Fruit fly (Drosophila melanogaster) whole organism, prepupa: ENCODE results near the gene CG7966.

Source experiments
- Blimp-1 ChIP-seq: fragments of 200-800 bp; sonication (Bioruptor generic); optimal IDR thresholded peaks from 3 replicates; lab custom pipeline; 2017; ENCODE audit warnings: missing biosample characterization, missing genetic modification characterization, mild to moderate bottlenecking, moderate library complexity, missing genetic modification reagents
- CG10631 ChIP-seq: fragments of 200-800 bp; sonication (Bioruptor generic); optimal IDR thresholded peaks from 2 replicates; lab custom pipeline; 2016; ENCODE audit warnings: missing biosample characterization, missing genetic modification characterization
- CG10669 ChIP-seq: fragments of 200-800 bp; sonication (Bioruptor generic); optimal IDR thresholded peaks from 3 replicates; lab custom pipeline; 2018; ENCODE audit warnings: missing biosample characterization, mild to moderate bottlenecking, missing genetic modification characterization, moderate library complexity
- CG11294 ChIP-seq: fragments of 200-800 bp; sonication (Bioruptor generic); IDR thresholded peaks from 2 replicates; pipeline ENCODE4 v1.3.6; 2022; ENCODE audit warnings: missing biosample characterization, missing genetic modification characterization
- CG11902 ChIP-seq: fragments of 200-800 bp; sonication (Bioruptor generic); optimal IDR thresholded peaks from 3 replicates; lab custom pipeline; 2016; ENCODE audit warnings: missing biosample characterization, missing genetic modification characterization
- CG15336 ChIP-seq: fragments of 200-800 bp; sonication (Bioruptor generic); IDR thresholded peaks from 2 replicates; pipeline ENCODE4 v1.3.6; 2022; ENCODE audit warnings: missing biosample characterization, missing genetic modification characterization
- CG1621 ChIP-seq: fragments of 200-800 bp; sonication (Bioruptor generic); optimal IDR thresholded peaks from 3 replicates; lab custom pipeline; 2018; ENCODE audit warnings: missing biosample characterization, mild to moderate bottlenecking, missing genetic modification characterization
- CG16779 ChIP-seq: fragments of 200-800 bp; sonication (Bioruptor generic); optimal IDR thresholded peaks from 3 replicates; lab custom pipeline; 2017; ENCODE audit warnings: missing biosample characterization, mild to moderate bottlenecking, missing genetic modification characterization
- CG31627 ChIP-seq: fragments of 200-800 bp; sonication (Bioruptor generic); optimal IDR thresholded peaks from 3 replicates; lab custom pipeline; 2016; ENCODE audit warnings: missing biosample characterization, missing genetic modification characterization
- CG32006 ChIP-seq: fragments of 200-800 bp; sonication (Bioruptor generic); optimal IDR thresholded peaks from 3 replicates; lab custom pipeline; 2017; ENCODE audit warnings: missing biosample characterization, mild to moderate bottlenecking, missing genetic modification characterization
- CG4318 ChIP-seq: fragments of 200-800 bp; sonication (Bioruptor generic); optimal IDR thresholded peaks from 3 replicates; lab custom pipeline; 2017; ENCODE audit warnings: missing biosample characterization, mild to moderate bottlenecking, missing genetic modification characterization
- CG6854 ChIP-seq: fragments of 200-800 bp; sonication (Bioruptor generic); optimal IDR thresholded peaks from 2 replicates; lab custom pipeline; 2017; ENCODE audit warnings: missing biosample characterization, mild to moderate bottlenecking, missing genetic modification characterization
- CG7368 ChIP-seq: fragments of 200-800 bp; sonication (Bioruptor generic); optimal IDR thresholded peaks from 3 replicates; lab custom pipeline; 2016; ENCODE audit warnings: missing biosample characterization, missing genetic modification characterization
- CG8119 ChIP-seq: fragments of 200-800 bp; sonication (Bioruptor generic); IDR thresholded peaks from 3 replicates; pipeline ENCODE4 v1.3.6; 2022; ENCODE audit warnings: missing biosample characterization, missing genetic modification characterization
- CG8319 ChIP-seq: fragments of 200-800 bp; sonication (Bioruptor generic); optimal IDR thresholded peaks from 3 replicates; lab custom pipeline; 2016; ENCODE audit warnings: missing biosample characterization, missing genetic modification characterization
- CG8632 ChIP-seq: fragments of 200-800 bp; sonication (Bioruptor generic); optimal IDR thresholded peaks from 3 replicates; lab custom pipeline; 2016; ENCODE audit warnings: missing biosample characterization, missing genetic modification characterization
- Eip78C ChIP-seq: fragments of 200-800 bp; sonication (Bioruptor generic); peaks from one replicate; lab custom pipeline; 2016; ENCODE audit warnings: missing biosample characterization, missing genetic modification characterization
- Eip93F ChIP-seq: fragments of 200-800 bp; sonication (Bioruptor generic); optimal IDR thresholded peaks from 2 replicates; lab custom pipeline; 2016; ENCODE audit warnings: missing biosample characterization, mild to moderate bottlenecking, missing genetic modification characterization
- Ets21C ChIP-seq: fragments of 200-800 bp; sonication (Bioruptor generic); optimal IDR thresholded peaks from 3 replicates; lab custom pipeline; 2016; ENCODE audit warnings: missing biosample characterization, missing genetic modification characterization
- Ets96B ChIP-seq: fragments of 200-800 bp; optimal IDR thresholded peaks from 2 replicates; lab custom pipeline; 2019; ENCODE audit warnings: missing biosample characterization, mild to moderate bottlenecking, missing genetic modification characterization, moderate library complexity
- Hr38 ChIP-seq: sonication (Bioruptor generic); optimal IDR thresholded peaks from 2 replicates; lab custom pipeline; 2016; ENCODE audit warnings: missing biosample characterization, missing genetic modification characterization
- Hr39 ChIP-seq: fragments of 200-800 bp; sonication (Bioruptor generic); optimal IDR thresholded peaks from 2 replicates; lab custom pipeline; 2016; ENCODE audit warnings: missing biosample characterization, missing genetic modification characterization
- OdsH ChIP-seq: fragments of 200-800 bp; sonication (Bioruptor generic); optimal IDR thresholded peaks from 3 replicates; lab custom pipeline; 2016; ENCODE audit warnings: missing biosample characterization, missing genetic modification characterization
- Smox ChIP-seq: fragments of 200-800 bp; sonication (Bioruptor generic); optimal IDR thresholded peaks from 3 replicates; lab custom pipeline; 2016; ENCODE audit warnings: missing biosample characterization, missing genetic modification characterization
- Sox102F ChIP-seq: fragments of 200-800 bp; sonication (Bioruptor generic); optimal IDR thresholded peaks from 2 replicates; lab custom pipeline; 2016; ENCODE audit warnings: missing biosample characterization, mild to moderate bottlenecking, missing genetic modification characterization
- Sox14 ChIP-seq: fragments of 200-800 bp; sonication (Bioruptor generic); optimal IDR thresholded peaks from 3 replicates; lab custom pipeline; 2016; ENCODE audit warnings: missing biosample characterization, missing genetic modification characterization
- dac ChIP-seq: fragments of 200-800 bp; sonication (Bioruptor generic); optimal IDR thresholded peaks from 2 replicates; lab custom pipeline; 2017; ENCODE audit warnings: missing biosample characterization, mild to moderate bottlenecking, missing genetic modification characterization
- dsx ChIP-seq: fragments of 200-800 bp; optimal IDR thresholded peaks from 3 replicates; lab custom pipeline; 2019; ENCODE audit warnings: missing biosample characterization, mild to moderate bottlenecking, missing genetic modification characterization, moderate library complexity; ENCODE audit not compliant: poor library complexity, severe bottlenecking
- eg ChIP-seq: fragments of 200-800 bp; sonication (Bioruptor generic); IDR thresholded peaks from 3 replicates; pipeline ENCODE4 v1.3.6; 2022; ENCODE audit warnings: missing biosample characterization, missing genetic modification characterization
- fd85E ChIP-seq: fragments of 200-800 bp; sonication (Bioruptor generic); optimal IDR thresholded peaks from 3 replicates; lab custom pipeline; 2016; ENCODE audit warnings: missing biosample characterization, missing genetic modification characterization
- lz ChIP-seq: fragments of 200-800 bp; sonication (Bioruptor generic); optimal IDR thresholded peaks from 3 replicates; lab custom pipeline; 2016; ENCODE audit warnings: missing biosample characterization, missing genetic modification characterization
- pdm3 ChIP-seq: fragments of 200-800 bp; sonication (Bioruptor generic); optimal IDR thresholded peaks from 3 replicates; lab custom pipeline; 2016; ENCODE audit warnings: missing biosample characterization, missing genetic modification characterization
- salr ChIP-seq, 2 experiments: fragments of 200-800 bp; sonication (Bioruptor generic); optimal IDR thresholded peaks; 3 replicates each; lab custom pipeline; 2016 to 2018; ENCODE audit warnings: missing biosample characterization in 2 of 2, missing genetic modification characterization in 2 of 2, mild to moderate bottlenecking in 1 of 2
- spab ChIP-seq: fragments of 200-800 bp; sonication (Bioruptor generic); optimal IDR thresholded peaks from 2 replicates; lab custom pipeline; 2017; ENCODE audit warnings: missing biosample characterization, mild to moderate bottlenecking, missing genetic modification characterization, missing genetic modification reagents
- ss ChIP-seq, 2 experiments: fragments of 200-800 bp; sonication (Bioruptor generic); optimal IDR thresholded peaks; 2 replicates in 1 of 2; 3 replicates in 1 of 2; lab custom pipeline; 2017 to 2018; ENCODE audit warnings: mild to moderate bottlenecking in 2 of 2, missing biosample characterization in 2 of 2, missing genetic modification characterization in 2 of 2, moderate library complexity in 1 of 2
- svp ChIP-seq: fragments of 200-800 bp; sonication (Bioruptor generic); peaks from one replicate; lab custom pipeline; 2016; ENCODE audit warnings: missing biosample characterization, missing genetic modification characterization
- topi ChIP-seq: fragments of 200-800 bp; sonication (Bioruptor generic); optimal IDR thresholded peaks from 3 replicates; lab custom pipeline; 2016; ENCODE audit warnings: missing biosample characterization, missing genetic modification characterization
- vri ChIP-seq: fragments of 200-800 bp; sonication (Bioruptor generic); optimal IDR thresholded peaks from 3 replicates; lab custom pipeline; 2016; ENCODE audit warnings: missing biosample characterization, mild to moderate bottlenecking, missing genetic modification characterization

The CG7966 gene

DNA sequence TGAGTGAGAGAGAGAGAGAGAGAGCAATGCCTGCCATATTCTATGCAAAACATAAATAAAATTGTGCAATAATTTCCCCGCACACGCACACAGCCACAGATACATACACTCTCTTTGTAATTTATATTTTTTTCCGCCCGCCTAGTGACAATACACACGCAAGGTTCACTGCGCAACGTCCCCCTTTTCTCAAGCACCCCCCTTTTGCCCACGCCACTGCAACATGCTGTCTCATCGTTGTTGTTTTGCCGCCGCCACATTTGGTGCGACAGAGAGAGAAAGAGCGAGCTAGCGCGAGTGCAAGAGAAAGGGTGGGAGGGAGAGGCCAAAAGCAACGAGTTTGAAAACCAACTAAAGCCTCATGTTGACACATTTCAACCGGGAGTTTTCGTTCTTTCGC, 38.9 kb downstream of the CG7966 start (continued):
- TF ChIP-seq Ets21C (peak; percentile 67), CG4318 (no peak), spab (GFP tag; lab: Kevin White, UChicago) (peak; percentile 47), CG15336 (no peak; the same call in 1 of the 2 replicates), dsx (GFP tag; lab: Kevin White, UChicago) (peak; percentile 48), vri (GFP tag; lab: Kevin White, UChicago) (peak; percentile 86), Smox (GFP tag; lab: Kevin White, UChicago) (peak; percentile 68), CG11294 (GFP tag; lab: Robert Waterston, UW) (peak; percentile 51), Eip78C (GFP tag; lab: Kevin White, UChicago) (peak; percentile 92), OdsH (GFP tag; lab: Kevin White, UChicago) (peak; percentile 77), Sox102F (GFP tag; lab: Kevin White, UChicago) (peak; percentile 71), dac (GFP tag; lab: Kevin White, UChicago) (peak; percentile 77), Ets96B (tag; lab: Kevin White, UChicago) (peak; percentile 63), CG1621 (tag; lab: Kevin White, UChicago) (peak; percentile 63), Hr38 (GFP tag; lab: Kevin White, UChicago) (no peak), CG8319 (peak; percentile 63), CG31627 (peak; percentile 80), CG32006 (GFP tag; lab: Kevin White, UChicago) (peak; percentile 77), CG7368 (peak; percentile 74)

DNA sequence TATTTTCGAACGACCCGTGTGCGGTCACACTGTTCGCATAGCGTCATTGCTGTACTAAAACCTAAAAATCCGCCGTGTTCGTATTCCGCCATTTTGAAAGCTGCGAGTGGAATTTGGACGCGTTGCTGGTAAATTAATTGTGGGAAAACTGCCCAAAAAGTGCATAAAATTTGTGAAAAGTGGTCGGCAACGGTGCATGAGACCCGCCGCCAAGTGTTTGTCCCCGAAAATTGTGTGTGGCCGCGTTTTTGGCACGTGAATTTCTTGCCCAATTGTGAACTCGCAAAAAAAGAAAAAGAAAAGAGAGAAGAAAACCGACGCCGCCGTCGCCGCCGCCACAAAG, 39.7 kb downstream of the CG7966 start, which contains the start of gene CtBP:
CtBP (plus strand) TSS at position 29 of the 343 bp plus-strand sequence.
- TF ChIP-seq dac (GFP tag; lab: Kevin White, UChicago), result no peak
- no peak for TF ChIP-seq Eip93F (GFP tag; lab: Kevin White, UChicago)
- TF ChIP-seq CG7368, result no peak
- TF ChIP-seq CG6854, result peak; percentile 40
- TF ChIP-seq eg (GFP tag; lab: Robert Waterston, UW), result no peak
- TF ChIP-seq CG4318, result no peak
- TF ChIP-seq CG10669 (GFP tag; lab: Kevin White, UChicago), result no peak
- TF ChIP-seq Smox (GFP tag; lab: Kevin White, UChicago), result no peak
- no peak for TF ChIP-seq topi (GFP tag; lab: Kevin White, UChicago)
- 0 out of 3 replicates have a peak, but pooled peaks have one; percentile 26 for TF ChIP-seq CG8119 (GFP tag; lab: Robert Waterston, UW)
- peak; percentile 15 for TF ChIP-seq CG16779
- no peak for TF ChIP-seq CG8632 (GFP tag; lab: Kevin White, UChicago)
- TF ChIP-seq lz (GFP tag; lab: Kevin White, UChicago), result no peak
- no peak for TF ChIP-seq pdm3 (GFP tag; lab: Kevin White, UChicago)
- TF ChIP-seq Hr39 (GFP tag; lab: Kevin White, UChicago), result no peak
- peak in 1 of 2 experiments; percentile 31 for TF ChIP-seq ss (GFP tag; optimal IDR thresholded peaks at IDR 0.05; lab: Kevin White, UChicago)
- TF ChIP-seq Ets96B (tag; lab: Kevin White, UChicago), result no peak
- TF ChIP-seq Sox14 (GFP tag; lab: Kevin White, UChicago), result no peak
- no peak for TF ChIP-seq salr (GFP tag; optimal IDR thresholded peaks at IDR 0.05; lab: Kevin White, UChicago)
- TF ChIP-seq Eip78C (GFP tag; lab: Kevin White, UChicago), result no peak
- peak; percentile 92 for TF ChIP-seq CG1621 (tag; lab: Kevin White, UChicago)
- TF ChIP-seq svp (GFP tag; lab: Kevin White, UChicago), result no peak
- no peak for TF ChIP-seq Blimp-1 (GFP tag; lab: Kevin White, UChicago)
- TF ChIP-seq fd85E (GFP tag; lab: Kevin White, UChicago), result no peak
- no peak for TF ChIP-seq CG10631 (GFP tag; lab: Kevin White, UChicago)
- no peak for TF ChIP-seq CG11902 (GFP tag; lab: Kevin White, UChicago)
- TF ChIP-seq vri (GFP tag; lab: Kevin White, UChicago), result no peak
- TF ChIP-seq OdsH (GFP tag; lab: Kevin White, UChicago), result no peak
